Fruit fly (Drosophila melanogaster): ENCODE data around the gene CG6607.

DNA sequence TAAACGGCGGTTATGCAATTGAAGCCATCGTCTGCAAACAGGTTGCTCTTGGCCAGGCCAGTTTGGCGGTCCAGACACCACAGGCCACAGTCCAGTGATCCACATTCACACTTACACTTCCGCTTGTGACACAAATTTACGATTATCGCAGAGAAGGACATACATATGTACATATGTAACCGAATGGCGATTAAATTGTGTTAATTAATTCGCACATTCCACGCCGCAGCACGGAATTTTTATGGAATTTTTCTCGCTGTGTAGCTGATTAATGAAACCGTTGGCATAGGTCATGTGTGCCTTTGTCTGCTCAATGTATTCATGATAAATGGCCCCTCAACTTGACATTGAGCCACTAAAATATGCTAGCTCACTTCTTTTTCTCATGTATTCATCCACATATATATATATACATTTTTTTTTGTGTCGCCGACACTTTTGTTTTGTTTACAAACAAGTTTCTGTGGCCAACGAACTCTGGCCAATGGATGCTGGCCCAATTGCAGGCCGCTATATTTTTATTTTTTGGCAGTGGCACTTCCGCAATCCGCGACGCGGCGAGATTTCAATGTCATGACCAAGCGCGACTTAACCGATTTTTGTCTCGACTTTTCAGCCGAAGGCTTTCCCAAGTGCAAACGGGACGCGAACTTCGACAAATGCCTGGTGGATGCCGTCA lies 1.7 kb upstream of the CG6607 start:
- TF ChIP-seq pan (optimal IDR thresholded peaks at IDR 0.05) (no peak), usp (GFP tag; optimal IDR thresholded peaks at IDR 0.05) (no peak), psq (optimal IDR thresholded peaks at IDR 0.05) (no peak), Dll (optimal IDR thresholded peaks at IDR 0.05) (no peak), CG8478 (optimal IDR thresholded peaks at IDR 0.05) (no peak), EcR (GFP tag; optimal IDR thresholded peaks at IDR 0.05) (no peak)

Measured in whole organism.